Fruit fly (Drosophila melanogaster): ENCODE measurements around the gene Hs3st-B.

The Hs3st-B gene

DNA sequence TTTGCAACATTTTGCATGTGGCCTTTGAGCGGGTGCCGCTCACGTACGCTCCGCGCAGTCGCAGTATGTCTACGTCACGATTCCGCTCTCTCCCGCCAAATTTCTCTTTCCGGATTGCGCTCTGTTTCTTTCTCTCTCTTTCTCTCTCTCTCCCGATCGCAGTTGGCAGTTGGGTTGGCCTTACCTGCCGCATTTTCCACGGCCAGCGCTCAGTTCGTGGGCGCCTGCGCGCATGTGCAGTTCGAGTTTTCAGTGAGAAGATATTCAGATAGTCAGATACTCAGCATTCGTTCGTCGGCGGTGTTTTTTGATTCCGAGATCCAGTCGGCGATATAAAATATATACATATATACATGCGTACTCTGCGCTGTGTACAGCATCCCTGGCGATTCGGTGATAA lies 28.0 kb upstream of the Hs3st-B start, which contains the start of gene CG7884 (continued):
- no peak for TF ChIP-seq CG43689 (GFP tag; IDR thresholded peaks at IDR 0.05)
- TF ChIP-seq CG8924 (tag; optimal IDR thresholded peaks at IDR 0.05), result no peak
- 0 out of 3 replicates have a peak, but pooled peaks have one; percentile 9 for TF ChIP-seq HLH4C (GFP tag; IDR thresholded peaks at IDR 0.05; ENCODE audit: partially characterized antibody)
- no peak for TF ChIP-seq btn (GFP tag; optimal IDR thresholded peaks at IDR 0.05)
- no peak for TF ChIP-seq disco-r (GFP tag; optimal IDR thresholded peaks at IDR 0.05)
- no peak for TF ChIP-seq kay (GFP tag; optimal IDR thresholded peaks at IDR 0.05)
- TF ChIP-seq CG2889 (GFP tag; IDR thresholded peaks at IDR 0.05), result no peak
- TF ChIP-seq CG4617 (GFP tag; optimal IDR thresholded peaks at IDR 0.05; ENCODE audit: borderline replicate concordance), result no peak
- TF ChIP-seq ap (GFP tag; IDR thresholded peaks at IDR 0.05), result no peak
- TF ChIP-seq CG2678 (tag; optimal IDR thresholded peaks at IDR 0.05), result no peak
- TF ChIP-seq CG6254 (GFP tag; optimal IDR thresholded peaks at IDR 0.05), result no peak
- 0 out of 3 replicates have a peak, but pooled peaks have one; percentile 11 for TF ChIP-seq CG14860 (GFP tag; IDR thresholded peaks at IDR 0.05; ENCODE audit: partially characterized antibody)
- TF ChIP-seq Fer3 (tag; optimal IDR thresholded peaks at IDR 0.05), result no peak
- no peak for TF ChIP-seq CG11695 (GFP tag; IDR thresholded peaks at IDR 0.05)
- peak in 1 of 2 experiments; percentile 1 for TF ChIP-seq Eip74EF (GFP tag; optimal IDR thresholded peaks at IDR 0.05)
- peak; percentile 73 for TF ChIP-seq sens (GFP tag)
- TF ChIP-seq CG8281 (tag; optimal IDR thresholded peaks at IDR 0.05), result no peak
- TF ChIP-seq HLHmδ (GFP tag; optimal IDR thresholded peaks at IDR 0.05), result peak; percentile 27
- no peak for TF ChIP-seq bab2 (GFP tag; optimal IDR thresholded peaks at IDR 0.05)
- TF ChIP-seq CG5953 (GFP tag; IDR thresholded peaks at IDR 0.05), result no peak
- no peak for TF ChIP-seq onecut (GFP tag; IDR thresholded peaks at IDR 0.05)
- TF ChIP-seq Blimp-1 (GFP tag; optimal IDR thresholded peaks at IDR 0.05), result peak; percentile 14
- TF ChIP-seq Dll (GFP tag; IDR thresholded peaks at IDR 0.05; ENCODE audit: partially characterized antibody), result peak; percentile 43; the same call in 1 of the 4 replicates
- TF ChIP-seq ara (GFP tag; IDR thresholded peaks at IDR 0.05), result 0 out of 2 replicates have a peak, but pooled peaks have one; percentile 14
- TF ChIP-seq corto (GFP tag; optimal IDR thresholded peaks at IDR 0.05), result no peak
- TF ChIP-seq psq (GFP tag; optimal IDR thresholded peaks at IDR 0.05), result no peak
- TF ChIP-seq CG17568 (GFP tag; optimal IDR thresholded peaks at IDR 0.05), result no peak
- TF ChIP-seq CG1832 (GFP tag; optimal IDR thresholded peaks at IDR 0.05), result peak; percentile 40
- 0 out of 3 replicates have a peak, but pooled peaks have one; percentile 53 for TF ChIP-seq CG2199 (GFP tag; IDR thresholded peaks at IDR 0.05)
- TF ChIP-seq zen2 (GFP tag; IDR thresholded peaks at IDR 0.05; ENCODE audit: partially characterized antibody), result no peak
- peak; percentile 64 for TF ChIP-seq Jarid2 (GFP tag; optimal IDR thresholded peaks at IDR 0.05)
- no peak for TF ChIP-seq Bdp1 (GFP tag; optimal IDR thresholded peaks at IDR 0.05)
- TF ChIP-seq CG34422 (GFP tag; IDR thresholded peaks at IDR 0.05), result 0 out of 3 replicates have a peak, but pooled peaks have one; percentile 56
- TF ChIP-seq CG3163 (GFP tag; optimal IDR thresholded peaks at IDR 0.05), result no peak
- TF ChIP-seq CG15479 (GFP tag; optimal IDR thresholded peaks at IDR 0.05), result peak; percentile 96
- no peak for TF ChIP-seq CG14965 (GFP tag; optimal IDR thresholded peaks at IDR 0.05; ENCODE audit: borderline replicate concordance)
- TF ChIP-seq grn (GFP tag; optimal IDR thresholded peaks at IDR 0.05), result peak; percentile 49
- TF ChIP-seq Med (GFP tag), result peak; percentile 39
- no peak for TF ChIP-seq gcm2 (GFP tag; optimal IDR thresholded peaks at IDR 0.05)
- no peak for TF ChIP-seq jumu (GFP tag; optimal IDR thresholded peaks at IDR 0.05)
- peak; percentile 29 to 91 for TF ChIP-seq Trl (optimal IDR thresholded peaks at IDR 0.05)
- TF ChIP-seq Trl (GFP tag; optimal IDR thresholded peaks at IDR 0.05), result no peak
- no peak for TF ChIP-seq CoRest (tag; optimal IDR thresholded peaks at IDR 0.05)
- TF ChIP-seq CG17829 (tag; optimal IDR thresholded peaks at IDR 0.05), result peak; percentile 7
